Worm (Caenorhabditis elegans) whole organism, L3 larva: ENCODE measurements around the gene prmt-5.

Experiments
- R02D3.7 ChIP-seq: fragments of 150-350 bp; optimal IDR thresholded peaks from 2 replicates; lab custom pipeline; 2014; ENCODE audit warnings: missing biosample characterization, missing genetic modification characterization
- ZK546.5 ChIP-seq: sonication (generic microtip); optimal IDR thresholded peaks from 2 replicates; lab custom pipeline; 2017; ENCODE audit warnings: missing biosample characterization, missing genetic modification characterization
- aly-2 ChIP-seq: fragments of 150-350 bp; optimal IDR thresholded peaks from 2 replicates; lab custom pipeline; 2014; ENCODE audit warnings: missing biosample characterization, missing genetic modification characterization
- ama-1 ChIP-seq: fragments of 150-350 bp; optimal IDR thresholded peaks from 2 replicates; lab custom pipeline; 2018
- ceh-16 ChIP-seq: sonication (generic microtip); optimal IDR thresholded peaks from 2 replicates; lab custom pipeline; 2017; ENCODE audit warnings: missing biosample characterization, missing genetic modification characterization
- ceh-28 ChIP-seq: fragments of 150-350 bp; optimal IDR thresholded peaks from 2 replicates; lab custom pipeline; 2014; ENCODE audit warnings: missing biosample characterization, missing genetic modification reagents, missing genetic modification characterization
- ceh-82 ChIP-seq: fragments of 150-350 bp; optimal IDR thresholded peaks from 2 replicates; lab custom pipeline; 2014; ENCODE audit warnings: missing biosample characterization, missing genetic modification characterization
- ceh-9 ChIP-seq: sonication (generic microtip); optimal IDR thresholded peaks from 2 replicates; lab custom pipeline; 2018; ENCODE audit warnings: missing biosample characterization, missing genetic modification characterization
- daf-12 ChIP-seq: fragments of 150-350 bp; optimal IDR thresholded peaks from 2 replicates; lab custom pipeline; 2014; ENCODE audit warnings: missing biosample characterization, missing genetic modification reagents, missing genetic modification characterization
- egl-27 ChIP-seq: sonication (generic microtip); optimal IDR thresholded peaks from 4 replicates; lab custom pipeline; 2017; ENCODE audit warnings: missing biosample characterization, missing genetic modification reagents, missing genetic modification characterization
- egl-5 ChIP-seq: fragments of 150-350 bp; optimal IDR thresholded peaks from 2 replicates; lab custom pipeline; 2017; ENCODE audit warnings: missing biosample characterization, missing genetic modification reagents, missing genetic modification characterization, inconsistent platforms
- elt-1 ChIP-seq: fragments of 150-350 bp; optimal IDR thresholded peaks from 2 replicates; lab custom pipeline; 2014; ENCODE audit warnings: missing biosample characterization, missing genetic modification characterization
- elt-2 ChIP-seq: sonication (generic microtip); optimal IDR thresholded peaks from 2 replicates; lab custom pipeline; 2016; ENCODE audit warnings: missing genetic modification reagents, mild to moderate bottlenecking, missing genetic modification characterization, missing compliant biosample characterization
- elt-3 ChIP-seq, 3 experiments: fragments of 150-350 bp in 1 of 3; sonication (generic microtip) in 2 of 3; optimal IDR thresholded peaks; 2 replicates in 2 of 3; 4 replicates in 1 of 3; lab custom pipeline; 2014 to 2017; ENCODE audit warnings: missing biosample characterization in 3 of 3, missing genetic modification characterization in 3 of 3
- eor-1 ChIP-seq, 2 experiments: fragments of 150-350 bp; optimal IDR thresholded peaks; 2 replicates each; lab custom pipeline; 2014 to 2018; ENCODE audit warnings: missing biosample characterization in 2 of 2, missing genetic modification characterization in 2 of 2
- fkh-10 ChIP-seq: sonication (generic microtip); optimal IDR thresholded peaks from 2 replicates; lab custom pipeline; 2017; ENCODE audit warnings: missing biosample characterization, missing genetic modification reagents, missing genetic modification characterization
- fkh-2 ChIP-seq: fragments of 150-350 bp; optimal IDR thresholded peaks from 2 replicates; lab custom pipeline; 2014; ENCODE audit warnings: missing biosample characterization, missing genetic modification reagents, missing genetic modification characterization
- fos-1 ChIP-seq: fragments of 150-350 bp; optimal IDR thresholded peaks from 2 replicates; lab custom pipeline; 2014; ENCODE audit warnings: missing biosample characterization, missing genetic modification characterization
- hmg-11 ChIP-seq: sonication (generic microtip); optimal IDR thresholded peaks from 2 replicates; lab custom pipeline; 2016; ENCODE audit warnings: missing genetic modification characterization, missing compliant biosample characterization
- jun-1 ChIP-seq: fragments of 150-350 bp; optimal IDR thresholded peaks from 2 replicates; lab custom pipeline; 2014; ENCODE audit warnings: missing biosample characterization, missing genetic modification reagents, missing genetic modification characterization
- lin-15B ChIP-seq: fragments of 150-350 bp; optimal IDR thresholded peaks from 2 replicates; lab custom pipeline; 2014; ENCODE audit warnings: missing biosample characterization, missing genetic modification characterization
- lin-39 ChIP-seq: fragments of 150-350 bp; optimal IDR thresholded peaks from 2 replicates; lab custom pipeline; 2018; ENCODE audit warnings: missing biosample characterization, missing genetic modification reagents, missing genetic modification characterization
- lsy-12 ChIP-seq: sonication (generic microtip); optimal IDR thresholded peaks from 2 replicates; lab custom pipeline; 2016; ENCODE audit warnings: mild to moderate bottlenecking, missing genetic modification characterization, missing compliant biosample characterization
- mdl-1 ChIP-seq: fragments of 150-350 bp; optimal IDR thresholded peaks from 2 replicates; lab custom pipeline; 2014; ENCODE audit warnings: missing biosample characterization, missing genetic modification characterization
- mml-1 ChIP-seq: fragments of 150-350 bp; sonication (generic microtip); optimal IDR thresholded peaks from 3 replicates; lab custom pipeline; 2014; ENCODE audit warnings: missing biosample characterization, missing genetic modification characterization
- nfya-1 ChIP-seq: sonication (generic microtip); optimal IDR thresholded peaks from 2 replicates; lab custom pipeline; 2017; ENCODE audit warnings: missing genetic modification characterization, mild to moderate bottlenecking, missing compliant biosample characterization, antibody characterized with exemption, moderate library complexity; ENCODE audit not compliant: insufficient read depth
- nhr-11 ChIP-seq: fragments of 150-350 bp; optimal IDR thresholded peaks from 2 replicates; lab custom pipeline; 2014; ENCODE audit warnings: missing biosample characterization, missing genetic modification characterization
- nhr-12 ChIP-seq: fragments of 150-350 bp; optimal IDR thresholded peaks from 2 replicates; lab custom pipeline; 2014; ENCODE audit warnings: missing biosample characterization, missing genetic modification characterization
- nhr-23 ChIP-seq: fragments of 150-350 bp; optimal IDR thresholded peaks from 2 replicates; lab custom pipeline; 2014; ENCODE audit warnings: missing biosample characterization, missing genetic modification reagents, missing genetic modification characterization
- nhr-237 ChIP-seq: fragments of 150-350 bp; optimal IDR thresholded peaks from 2 replicates; lab custom pipeline; 2014; ENCODE audit warnings: missing biosample characterization, missing genetic modification characterization
- nhr-25 ChIP-seq: sonication (generic microtip); optimal IDR thresholded peaks from 2 replicates; lab custom pipeline; 2017; ENCODE audit warnings: missing biosample characterization, missing genetic modification characterization
- nhr-28 ChIP-seq: fragments of 150-350 bp; optimal IDR thresholded peaks from 2 replicates; lab custom pipeline; 2014; ENCODE audit warnings: missing biosample characterization, missing genetic modification characterization
- nhr-43 ChIP-seq: sonication (generic microtip); optimal IDR thresholded peaks from 2 replicates; lab custom pipeline; 2016; ENCODE audit warnings: mild to moderate bottlenecking, missing genetic modification characterization, missing compliant biosample characterization; ENCODE audit not compliant: poor library complexity, severe bottlenecking
- nhr-67 ChIP-seq: fragments of 150-350 bp; optimal IDR thresholded peaks from 2 replicates; lab custom pipeline; 2014; ENCODE audit warnings: missing biosample characterization, missing genetic modification characterization
- nhr-76 ChIP-seq: fragments of 150-350 bp; sonication (generic microtip); optimal IDR thresholded peaks from 5 replicates; lab custom pipeline; 2014; ENCODE audit warnings: missing biosample characterization, missing genetic modification characterization
- nhr-77 ChIP-seq: fragments of 150-350 bp; optimal IDR thresholded peaks from 2 replicates; lab custom pipeline; 2014; ENCODE audit warnings: missing biosample characterization, missing genetic modification characterization
- pha-4 ChIP-seq: fragments of 150-350 bp; optimal IDR thresholded peaks from 2 replicates; lab custom pipeline; 2014; ENCODE audit warnings: missing biosample characterization, missing genetic modification reagents, missing genetic modification characterization
- pqm-1 ChIP-seq: fragments of 150-350 bp; optimal IDR thresholded peaks from 2 replicates; lab custom pipeline; 2017; ENCODE audit warnings: missing biosample characterization, missing genetic modification characterization, inconsistent platforms
- sea-2 ChIP-seq: fragments of 150-350 bp; sonication (generic microtip); optimal IDR thresholded peaks from 4 replicates; lab custom pipeline; 2014; ENCODE audit warnings: missing biosample characterization, missing genetic modification reagents, missing genetic modification characterization
- skn-1 ChIP-seq: fragments of 150-350 bp; optimal IDR thresholded peaks from 2 replicates; lab custom pipeline; 2014; ENCODE audit warnings: missing biosample characterization, missing genetic modification characterization
- snpc-4 ChIP-seq: fragments of 150-350 bp; optimal IDR thresholded peaks from 2 replicates; lab custom pipeline; 2014; ENCODE audit warnings: missing biosample characterization, missing genetic modification characterization
- tbx-2 ChIP-seq: sonication (generic microtip); optimal IDR thresholded peaks from 2 replicates; lab custom pipeline; 2016; ENCODE audit warnings: mild to moderate bottlenecking, missing genetic modification characterization, missing compliant biosample characterization
- unc-39 ChIP-seq: sonication (generic microtip); optimal IDR thresholded peaks from 4 replicates; lab custom pipeline; 2017; ENCODE audit warnings: missing biosample characterization, missing genetic modification characterization
- unc-62 ChIP-seq: fragments of 150-350 bp; sonication (generic microtip); optimal IDR thresholded peaks from 4 replicates; lab custom pipeline; 2014; ENCODE audit warnings: missing biosample characterization, missing genetic modification reagents, missing genetic modification characterization
- zag-1 ChIP-seq: fragments of 150-350 bp; optimal IDR thresholded peaks from 2 replicates; lab custom pipeline; 2014; ENCODE audit warnings: missing biosample characterization, missing genetic modification characterization
- ztf-11 ChIP-seq: fragments of 150-350 bp; optimal IDR thresholded peaks from 2 replicates; lab custom pipeline; 2014; ENCODE audit warnings: missing biosample characterization, missing genetic modification characterization
- ztf-4 ChIP-seq: fragments of 150-350 bp; optimal IDR thresholded peaks from 2 replicates; lab custom pipeline; 2014; ENCODE audit warnings: missing biosample characterization, missing genetic modification characterization

prmt-5 gene

DNA sequence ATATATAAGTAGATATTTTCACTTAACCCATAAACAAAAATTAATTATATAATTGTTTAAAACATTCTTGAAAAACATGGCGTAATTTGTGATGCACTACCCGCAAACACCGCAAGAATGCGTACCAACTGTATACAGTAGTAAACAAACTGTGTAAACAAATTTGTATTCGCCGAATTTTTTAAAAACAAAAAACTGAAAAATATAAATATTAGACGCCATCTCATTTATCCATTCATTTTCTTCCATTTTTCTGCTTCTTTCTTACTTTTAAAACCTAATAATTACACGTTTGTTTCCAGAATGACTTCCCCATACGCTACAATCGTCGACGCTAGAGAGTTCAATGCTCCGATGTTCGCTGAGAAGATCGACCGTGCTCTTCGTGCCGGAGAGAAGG, 5.0 kb upstream of the prmt-5 start, which contains the start of gene nex-1:
TSS of gene nex-1 (plus strand) at position 301 of the 400 bp plus-strand sequence.
- TF ChIP-seq fos-1 (no peak), skn-1 (tag; lab: Kevin White, UChicago) (no peak), mdl-1 (no peak), nhr-11 (no peak), eor-1 (tag; optimal IDR thresholded peaks at IDR 0.05; lab: Kevin White, UChicago) (no peak), mml-1 (tag; lab: Kevin White, UChicago) (no peak), nhr-25 (tag; lab: Kevin White, UChicago) (no peak), ceh-9 (tag; lab: Kevin White, UChicago) (no peak), elt-2 (no peak), R02D3.7 (tag; lab: Kevin White, UChicago) (no peak), tbx-2 (no peak), ceh-82 (tag; lab: Kevin White, UChicago) (no peak), fkh-10 (no peak), nhr-12 (no peak), ceh-28 (tag; lab: Kevin White, UChicago) (no peak), sea-2 (no peak), ZK546.5 (tag; lab: Kevin White, UChicago) (no peak)
- TF ChIP-seq, all 47 proteins: peak for 0

DNA sequence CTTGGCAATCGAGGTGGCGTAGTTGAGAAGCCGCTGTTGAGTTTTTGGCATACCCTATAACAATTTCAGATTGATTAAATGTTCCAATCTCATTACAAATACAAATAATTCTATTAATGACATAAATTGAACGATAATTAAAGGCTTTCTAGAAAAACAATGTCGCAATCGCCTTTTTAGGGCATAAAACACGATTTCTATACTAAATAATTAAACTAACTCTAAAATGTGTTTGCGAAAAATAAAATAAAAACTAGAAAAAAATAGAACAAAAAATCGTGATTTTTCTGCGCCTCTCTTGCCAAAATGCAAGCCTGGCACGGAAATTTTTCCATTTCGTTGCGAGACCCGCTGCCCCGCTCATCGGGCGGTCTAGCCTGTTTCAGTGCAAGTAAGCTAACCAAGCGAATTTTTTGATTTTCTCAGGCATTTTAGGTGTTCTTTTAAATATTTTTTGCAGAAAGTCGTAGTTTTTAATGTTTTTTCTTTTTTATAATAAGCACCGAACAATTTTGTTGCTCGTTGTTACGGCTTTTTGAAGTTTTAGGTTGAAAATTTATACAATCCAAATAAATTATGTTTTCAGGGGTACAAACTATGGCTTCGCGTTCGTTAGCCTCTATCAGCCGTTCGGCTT, 2.4 kb upstream of the prmt-5 start, which contains the start of the genes C34E10.12, C34E10.10 and atp-2:
TSS of gene C34E10.12 (minus strand) at position 51 of the 637 bp plus-strand sequence.
TSS of gene C34E10.10 (minus strand) at position 54 of the 637 bp plus-strand sequence.
TSS of gene atp-2 (plus strand) at position 587 of the 637 bp plus-strand sequence.
- TF ChIP-seq egl-5 (tag; lab: Kevin White, UChicago) (peak; percentile 88), aly-2 (tag; lab: Kevin White, UChicago) (no peak), jun-1 (tag; lab: Kevin White, UChicago) (peak; percentile 2), ZK546.5 (tag; lab: Kevin White, UChicago) (no peak), fos-1 (no peak), nhr-28 (tag; lab: Kevin White, UChicago) (no peak), sea-2 (no peak), nhr-76 (tag; lab: Kevin White, UChicago) (no peak), ztf-11 (no peak), elt-3 (tag; optimal IDR thresholded peaks at IDR 0.05; lab: Kevin White, UChicago) (no peak), R02D3.7 (tag; lab: Kevin White, UChicago) (peak; percentile 50), ceh-16 (tag; lab: Kevin White, UChicago) (no peak), snpc-4 (tag; lab: Kevin White, UChicago) (peak; percentile 40), egl-27 (tag; lab: Kevin White, UChicago) (no peak), nhr-23 (peak; percentile 92), elt-2 (peak; percentile 62), ceh-28 (tag; lab: Kevin White, UChicago) (no peak), pqm-1 (peak; percentile 42), nhr-237 (tag; lab: Kevin White, UChicago) (no peak), elt-1 (tag; lab: Kevin White, UChicago) (no peak), unc-39 (tag; lab: Kevin White, UChicago) (no peak), nhr-67 (tag; lab: Kevin White, UChicago) (no peak), skn-1 (tag; lab: Kevin White, UChicago) (peak; percentile 57), ama-1 (peak; percentile 42), ztf-4 (tag; lab: Kevin White, UChicago) (peak; percentile 25), tbx-2 (peak; percentile 29), daf-12 (tag; lab: Kevin White, UChicago) (no peak), nfya-1 (tag; lab: Kevin White, UChicago) (peak; percentile 93), fkh-2 (tag; lab: Kevin White, UChicago) (no peak), ceh-9 (tag; lab: Kevin White, UChicago) (no peak), nhr-43 (peak; percentile 80), lin-39 (tag; lab: Kevin White, UChicago) (peak; percentile 94), lin-15B (tag; lab: Kevin White, UChicago) (peak; percentile 95), fkh-10 (peak; percentile 33), unc-62 (no peak), nhr-77 (tag; lab: Kevin White, UChicago) (no peak), nhr-11 (peak; percentile 30), lsy-12 (peak; percentile 77), pha-4 (tag; lab: Kevin White, UChicago) (peak; percentile 97), nhr-12 (no peak), hmg-11 (tag; lab: Kevin White, UChicago) (peak; percentile 91), nhr-25 (tag; lab: Kevin White, UChicago) (peak; percentile 78), zag-1 (no peak), mml-1 (tag; lab: Kevin White, UChicago) (no peak), ceh-82 (tag; lab: Kevin White, UChicago) (peak; percentile 9), eor-1 (tag; optimal IDR thresholded peaks at IDR 0.05; lab: Kevin White, UChicago) (no peak), mdl-1 (no peak)
